Fruit fly (Drosophila melanogaster) whole organism, embryonic: Measurements from ENCODE around the gene Snx27.

Experiments
- Antp ChIP-seq: fragments of 200-800 bp; sonication (Bioruptor generic); optimal IDR thresholded peaks from 3 replicates; lab custom pipeline; 2016; ENCODE audit warnings: missing biosample characterization, missing genetic modification characterization
- Asciz ChIP-seq: fragments of 200-800 bp; sonication (Bioruptor generic); optimal IDR thresholded peaks from 2 replicates; lab custom pipeline; 2017; ENCODE audit warnings: missing biosample characterization, mild to moderate bottlenecking, missing genetic modification characterization, missing genetic modification reagents
- Bteb2 ChIP-seq: fragments of 200-800 bp; sonication (Bioruptor generic); optimal IDR thresholded peaks from 2 replicates; lab custom pipeline; 2016; ENCODE audit warnings: missing biosample characterization, missing genetic modification characterization
- CG10979 ChIP-seq: fragments of 200-800 bp; sonication (Bioruptor generic); optimal IDR thresholded peaks from 2 replicates; lab custom pipeline; 2018; ENCODE audit warnings: missing biosample characterization, mild to moderate bottlenecking, missing genetic modification characterization, moderate library complexity
- CG11560 ChIP-seq: fragments of 200-800 bp; sonication (Bioruptor generic); IDR thresholded peaks from 3 replicates; pipeline ENCODE4 v1.3.6; 2022; ENCODE audit warnings: missing biosample characterization, missing genetic modification characterization
- CG12744 ChIP-seq: fragments of 200-800 bp; sonication (Bioruptor generic); optimal IDR thresholded peaks from 2 replicates; lab custom pipeline; 2016; ENCODE audit warnings: missing biosample characterization, missing genetic modification characterization
- CG13424 ChIP-seq: fragments of 200-800 bp; sonication (Bioruptor generic); optimal IDR thresholded peaks from 2 replicates; lab custom pipeline; 2019; ENCODE audit warnings: missing biosample characterization, mild to moderate bottlenecking, missing genetic modification characterization, moderate library complexity
- CG1529 ChIP-seq: fragments of 200-800 bp; sonication (Bioruptor generic); optimal IDR thresholded peaks from 3 replicates; lab custom pipeline; 2018; ENCODE audit warnings: missing biosample characterization, missing genetic modification characterization
- CG17328 ChIP-seq: fragments of 200-800 bp; sonication (Bioruptor generic); IDR thresholded peaks from 2 replicates; pipeline ENCODE4 v1.3.6; 2022; ENCODE audit warnings: missing biosample characterization, missing genetic modification characterization
- CG18262 ChIP-seq: fragments of 200-800 bp; optimal IDR thresholded peaks from 3 replicates; lab custom pipeline; 2019; ENCODE audit warnings: missing biosample characterization, mild to moderate bottlenecking, missing genetic modification characterization, moderate library complexity
- CG2875 ChIP-seq: fragments of 200-800 bp; sonication (Bioruptor generic); optimal IDR thresholded peaks from 2 replicates; lab custom pipeline; 2017; ENCODE audit warnings: missing biosample characterization, mild to moderate bottlenecking, missing genetic modification characterization, missing genetic modification reagents
- CG31365 ChIP-seq: fragments of 200-800 bp; sonication (Bioruptor generic); optimal IDR thresholded peaks from 2 replicates; lab custom pipeline; 2018; ENCODE audit warnings: missing biosample characterization, mild to moderate bottlenecking, missing genetic modification characterization
- CG4404 ChIP-seq: fragments of 200-800 bp; sonication (Bioruptor generic); IDR thresholded peaks from 2 replicates; pipeline ENCODE4 v1.3.6; 2022; ENCODE audit warnings: missing biosample characterization, missing genetic modification characterization
- CG4707 ChIP-seq: fragments of 200-800 bp; sonication (Bioruptor generic); optimal IDR thresholded peaks from 2 replicates; lab custom pipeline; 2018; ENCODE audit warnings: missing biosample characterization, mild to moderate bottlenecking, missing genetic modification characterization, moderate library complexity
- CG5180 ChIP-seq: fragments of 200-800 bp; sonication (Bioruptor generic); optimal IDR thresholded peaks from 3 replicates; lab custom pipeline; 2017; ENCODE audit warnings: missing biosample characterization, missing genetic modification characterization, mild to moderate bottlenecking, moderate library complexity, missing genetic modification reagents
- CG6254 ChIP-seq: fragments of 200-800 bp; sonication (Bioruptor generic); optimal IDR thresholded peaks from 3 replicates; lab custom pipeline; 2017; ENCODE audit warnings: mild to moderate bottlenecking, missing biosample characterization, missing genetic modification reagents, missing genetic modification characterization
- CG8765 ChIP-seq: fragments of 200-800 bp; sonication (Bioruptor generic); IDR thresholded peaks from 2 replicates; pipeline ENCODE4 v1.3.6; 2022; ENCODE audit warnings: missing biosample characterization, missing genetic modification characterization
- CG9932 ChIP-seq: fragments of 200-800 bp; sonication (Bioruptor generic); IDR thresholded peaks from 2 replicates; pipeline ENCODE4 v1.3.6; 2022; ENCODE audit warnings: missing biosample characterization, missing genetic modification characterization
- D ChIP-seq, 2 experiments: fragments of 200-800 bp in 1 of 2; fragments of >200 bp in 1 of 2; sonication (Bioruptor generic) in 1 of 2; optimal IDR thresholded peaks; 2 replicates in 1 of 2; 3 replicates in 1 of 2; lab custom pipeline; 2017; ENCODE audit warnings: mild to moderate bottlenecking in 1 of 2, missing biosample characterization in 1 of 2, missing genetic modification characterization in 1 of 2, missing genetic modification reagents in 1 of 2
- Deaf1 ChIP-seq: fragments of 200-800 bp; optimal IDR thresholded peaks from 3 replicates; lab custom pipeline; 2019; ENCODE audit warnings: missing biosample characterization, mild to moderate bottlenecking, missing genetic modification characterization, moderate library complexity
- Hey ChIP-seq: fragments of 200-800 bp; sonication (Bioruptor generic); optimal IDR thresholded peaks from 3 replicates; lab custom pipeline; 2018; ENCODE audit warnings: missing biosample characterization, mild to moderate bottlenecking, missing genetic modification characterization
- Hr78 ChIP-seq, 2 experiments: fragments of 200-800 bp in 1 of 2; fragments of >200 bp in 1 of 2; sonication (Bioruptor generic) in 1 of 2; optimal IDR thresholded peaks; 2 replicates each; lab custom pipeline; 2017 to 2019; ENCODE audit warnings: missing biosample characterization in 2 of 2, missing genetic modification characterization in 2 of 2, mild to moderate bottlenecking in 1 of 2, moderate library complexity in 1 of 2
- Max ChIP-seq: fragments of 200-800 bp; sonication (Bioruptor generic); optimal IDR thresholded peaks from 2 replicates; lab custom pipeline; 2016; ENCODE audit warnings: missing biosample characterization, mild to moderate bottlenecking, missing genetic modification characterization
- PHDP ChIP-seq: fragments of 200-800 bp; sonication (Bioruptor generic); optimal IDR thresholded peaks from 3 replicates; lab custom pipeline; 2018; ENCODE audit warnings: missing biosample characterization, mild to moderate bottlenecking, missing genetic modification characterization, moderate library complexity
- Ptx1 ChIP-seq: fragments of 200-800 bp; sonication (Bioruptor generic); IDR thresholded peaks from 2 replicates; pipeline ENCODE4 v1.3.6; 2022; ENCODE audit warnings: missing biosample characterization, missing genetic modification characterization
- Vsx1 ChIP-seq: fragments of 200-800 bp; sonication (Bioruptor generic); optimal IDR thresholded peaks from 2 replicates; lab custom pipeline; 2017; ENCODE audit warnings: missing biosample characterization, mild to moderate bottlenecking, missing genetic modification characterization, missing genetic modification reagents
- YL-1 ChIP-seq: fragments of 200-800 bp; sonication (Bioruptor generic); optimal IDR thresholded peaks from 3 replicates; lab custom pipeline; 2017; ENCODE audit warnings: missing biosample characterization, mild to moderate bottlenecking, missing genetic modification characterization
- abd-A ChIP-seq: fragments of 200-800 bp; sonication (Bioruptor generic); optimal IDR thresholded peaks from 3 replicates; lab custom pipeline; 2019; ENCODE audit warnings: missing biosample characterization, mild to moderate bottlenecking, missing genetic modification characterization, moderate library complexity
- al ChIP-seq: fragments of 200-800 bp; sonication (Bioruptor generic); IDR thresholded peaks from 2 replicates; pipeline ENCODE4 v1.3.6; 2022; ENCODE audit warnings: missing biosample characterization, missing genetic modification characterization
- ara ChIP-seq: fragments of 200-800 bp; sonication (Bioruptor generic); IDR thresholded peaks from 2 replicates; pipeline ENCODE4 v1.3.6; 2022; ENCODE audit warnings: missing biosample characterization, missing genetic modification characterization
- ase ChIP-seq: fragments of 200-800 bp; sonication (Bioruptor generic); IDR thresholded peaks from 3 replicates; pipeline ENCODE4 v1.3.6; 2022; ENCODE audit warnings: missing biosample characterization, missing genetic modification characterization
- crc ChIP-seq: fragments of 200-800 bp; sonication (Bioruptor generic); optimal IDR thresholded peaks from 2 replicates; lab custom pipeline; 2016; ENCODE audit warnings: missing biosample characterization, missing genetic modification characterization
- gcm ChIP-seq: fragments of 200-800 bp; sonication (Bioruptor generic); optimal IDR thresholded peaks from 2 replicates; lab custom pipeline; 2019; ENCODE audit warnings: missing biosample characterization, mild to moderate bottlenecking, missing genetic modification characterization, moderate library complexity
- gcm2 ChIP-seq: fragments of 200-800 bp; sonication (Bioruptor generic); optimal IDR thresholded peaks from 2 replicates; lab custom pipeline; 2016; ENCODE audit warnings: missing biosample characterization, missing genetic modification characterization
- hbn ChIP-seq: fragments of 200-800 bp; sonication (Bioruptor generic); IDR thresholded peaks from 2 replicates; pipeline ENCODE4 v1.3.6; 2022; ENCODE audit warnings: missing biosample characterization, missing genetic modification characterization; ENCODE audit not compliant: partially characterized antibody
- ind ChIP-seq: fragments of 200-800 bp; sonication (Bioruptor generic); optimal IDR thresholded peaks from 3 replicates; lab custom pipeline; 2016; ENCODE audit warnings: missing biosample characterization, missing genetic modification characterization
- insv ChIP-seq, 2 experiments: fragments of 200-800 bp; sonication (Bioruptor generic); optimal IDR thresholded peaks; 3 replicates each; lab custom pipeline; 2016 to 2018; ENCODE audit warnings: missing biosample characterization in 2 of 2, missing genetic modification characterization in 2 of 2
- kay ChIP-seq: fragments of 200-800 bp; sonication (Bioruptor generic); optimal IDR thresholded peaks from 2 replicates; lab custom pipeline; 2016; ENCODE audit warnings: missing biosample characterization, missing genetic modification characterization
- lab ChIP-seq: fragments of 200-800 bp; sonication (Bioruptor generic); optimal IDR thresholded peaks from 3 replicates; lab custom pipeline; 2017; ENCODE audit warnings: missing biosample characterization, missing genetic modification characterization, mild to moderate bottlenecking, moderate library complexity, missing genetic modification reagents
- luna ChIP-seq: fragments of 200-800 bp; sonication (Bioruptor generic); optimal IDR thresholded peaks from 2 replicates; lab custom pipeline; 2016; ENCODE audit warnings: missing biosample characterization, missing genetic modification characterization
- maf-S ChIP-seq: fragments of 200-800 bp; sonication (Bioruptor generic); optimal IDR thresholded peaks from 2 replicates; lab custom pipeline; 2016; ENCODE audit warnings: missing biosample characterization, missing genetic modification characterization
- nerfin-1 ChIP-seq: fragments of 200-800 bp; sonication (Bioruptor generic); optimal IDR thresholded peaks from 3 replicates; lab custom pipeline; 2019; ENCODE audit warnings: missing biosample characterization, mild to moderate bottlenecking, missing genetic modification characterization, moderate library complexity
- otp ChIP-seq: fragments of 200-800 bp; sonication (Bioruptor generic); IDR thresholded peaks from 3 replicates; pipeline ENCODE4, ENCODE4 v1.3.6; 2022; ENCODE audit warnings: missing biosample characterization, missing genetic modification characterization
- sim ChIP-seq: fragments of 200-800 bp; sonication (Bioruptor generic); IDR thresholded peaks from 2 replicates; pipeline ENCODE4 v1.3.6; 2022; ENCODE audit warnings: missing biosample characterization, missing genetic modification characterization
- slbo ChIP-seq: fragments of 200-800 bp; sonication (Bioruptor generic); IDR thresholded peaks from 2 replicates; pipeline ENCODE4 v1.3.6; 2022; ENCODE audit warnings: missing biosample characterization, missing genetic modification characterization
- ssp ChIP-seq: fragments of 200-800 bp; sonication (Bioruptor generic); IDR thresholded peaks from 2 replicates; pipeline ENCODE4 v1.3.6; 2022; ENCODE audit warnings: missing biosample characterization, missing genetic modification characterization
- unpg ChIP-seq: fragments of 200-800 bp; sonication (Bioruptor generic); optimal IDR thresholded peaks from 3 replicates; lab custom pipeline; 2018; ENCODE audit warnings: missing biosample characterization, mild to moderate bottlenecking, missing genetic modification characterization, moderate library complexity
- vvl ChIP-seq: fragments of 200-800 bp; sonication (Bioruptor generic); IDR thresholded peaks from 2 replicates; pipeline ENCODE4 v1.3.6; 2022; ENCODE audit warnings: missing biosample characterization, missing genetic modification characterization

The Snx27 gene

DNA sequence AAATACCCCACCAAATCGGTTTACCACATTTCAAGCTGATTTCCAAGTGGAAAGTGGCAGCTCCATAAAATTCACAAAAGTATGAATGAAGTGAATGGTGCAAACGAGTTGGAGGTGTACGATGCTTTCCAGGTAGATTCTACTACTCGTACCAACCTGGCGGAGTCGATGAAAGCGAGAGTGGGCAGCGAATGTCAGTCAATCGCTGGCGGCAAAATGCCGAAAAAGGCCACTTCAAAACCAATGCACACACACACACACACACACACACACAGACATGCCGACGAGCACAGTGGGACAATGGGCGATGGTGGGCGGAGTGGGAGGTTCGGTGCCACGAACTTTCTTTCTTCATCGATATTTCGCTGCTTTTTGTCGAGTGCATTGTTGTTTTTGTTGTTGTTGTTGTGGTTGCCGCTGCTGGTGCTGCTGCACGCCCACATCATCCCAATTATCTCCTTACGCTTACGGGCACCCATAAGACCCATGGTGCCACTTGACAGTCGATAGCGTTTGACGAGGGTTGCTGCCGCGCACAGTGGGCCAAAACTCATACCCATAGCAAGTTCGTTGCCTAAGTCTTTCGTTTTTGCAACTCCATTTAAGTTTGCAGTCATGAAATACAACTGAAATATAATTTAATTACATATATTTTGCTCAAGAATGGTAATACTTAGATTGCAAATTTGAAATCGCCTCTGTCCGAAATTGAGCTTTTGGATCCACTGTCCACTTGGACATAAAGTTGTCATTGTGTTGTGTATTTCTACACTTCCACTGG, 45.6 kb upstream of the Snx27 start (continued):
- TF ChIP-seq Antp (GFP tag; lab: Kevin White, UChicago) (no peak), Asciz (GFP tag; lab: Kevin White, UChicago) (peak; percentile 54), ind (GFP tag; lab: Kevin White, UChicago) (peak; percentile 13), crc (no peak), ssp (GFP tag; lab: Robert Waterston, UW) (peak; percentile 27; the same call in 1 of the 2 replicates), CG18262 (tag; lab: Kevin White, UChicago) (peak; percentile 54), abd-A (tag; lab: Kevin White, UChicago) (no peak), kay (GFP tag; lab: Kevin White, UChicago) (no peak), sim (GFP tag; lab: Robert Waterston, UW) (no peak), vvl (peak; percentile 52; the same call in 1 of the 2 replicates), CG6254 (GFP tag; lab: Kevin White, UChicago) (peak; percentile 30), Hr78 (GFP tag; optimal IDR thresholded peaks at IDR 0.05; lab: Kevin White, UChicago) (peak in 1 of 2 experiments; percentile 6), Hey (no peak), hbn (GFP tag; lab: Robert Waterston, UW) (no peak), luna (no peak), ase (GFP tag; lab: Robert Waterston, UW) (0 out of 3 replicates have a peak, but pooled peaks have one; percentile 28), CG4707 (GFP tag; lab: Kevin White, UChicago) (peak; percentile 75), gcm (GFP tag; lab: Kevin White, UChicago) (peak; percentile 2), CG13424 (tag; lab: Kevin White, UChicago) (peak; percentile 47), nerfin-1 (tag; lab: Kevin White, UChicago) (peak; percentile 20), Ptx1 (peak; percentile 49), CG2875 (GFP tag; lab: Kevin White, UChicago) (peak; percentile 52), CG9932 (no peak), YL-1 (GFP tag; lab: Kevin White, UChicago) (no peak), CG5180 (no peak), gcm2 (GFP tag; lab: Kevin White, UChicago) (no peak), otp (GFP tag; lab: Robert Waterston, UW) (no peak), CG4404 (no peak), unpg (GFP tag; lab: Kevin White, UChicago) (peak; percentile 61), lab (GFP tag; lab: Kevin White, UChicago) (peak; percentile 34), Deaf1 (no peak), CG8765 (GFP tag; lab: Robert Waterston, UW) (no peak), ara (GFP tag; lab: Robert Waterston, UW) (no peak), slbo (GFP tag; lab: Robert Waterston, UW) (no peak), maf-S (GFP tag; lab: Kevin White, UChicago) (no peak), D (optimal IDR thresholded peaks at IDR 0.05; lab: Kevin White, UChicago) (no peak), D (GFP tag; optimal IDR thresholded peaks at IDR 0.05; lab: Kevin White, UChicago) (peak; percentile 42), insv (GFP tag; optimal IDR thresholded peaks at IDR 0.05; lab: Kevin White, UChicago) (no peak), CG31365 (tag; lab: Kevin White, UChicago) (no peak), Vsx1 (GFP tag; lab: Kevin White, UChicago) (no peak), CG17328 (GFP tag; lab: Robert Waterston, UW) (0 out of 2 replicates have a peak, but pooled peaks have one; percentile 34), al (no peak), PHDP (tag; lab: Kevin White, UChicago) (peak; percentile 41), Bteb2 (GFP tag; lab: Kevin White, UChicago) (no peak), CG10979 (tag; lab: Kevin White, UChicago) (peak; percentile 63), CG12744 (GFP tag; lab: Kevin White, UChicago) (no peak), CG1529 (peak; percentile 41), CG11560 (tag; lab: Robert Waterston, UW) (no peak), Max (GFP tag; lab: Kevin White, UChicago) (no peak)
